Fruit fly (Drosophila melanogaster) S2 (cell line): ENCODE data around the gene CG1146.

Experiments
- CG8478 ChIP-seq: fragments of >200 bp; optimal IDR thresholded peaks from 2 replicates; lab custom pipeline; 2018
- CTCF ChIP-seq, 2 experiments: fragments of >200 bp; optimal IDR thresholded peaks; 2 replicates each; lab custom pipeline; 2018

- TF ChIP-seq CG8478 (lab: Kevin White, UChicago) (peak; percentile 26), CTCF (optimal IDR thresholded peaks at IDR 0.05; lab: Kevin White, UChicago) (no peak)
Measured at dm6 chr3L:2490752-2491151, 2.1 kb downstream of the CG1146 start.
